Worm (Caenorhabditis elegans): Measurements from ENCODE around the gene F40G12.4.

ce11 chrV:14230788-14231583, 37.5 kb downstream of the F40G12.4 start:
- TF ChIP-seq W03F9.2 (tag; optimal IDR thresholded peaks at IDR 0.05), result no peak
- no peak for TF ChIP-seq him-1 (tag; optimal IDR thresholded peaks at IDR 0.05)
- TF ChIP-seq dao-5 (tag; optimal IDR thresholded peaks at IDR 0.05), result no peak
